Fruit fly (Drosophila melanogaster) whole organism, embryonic: ENCODE measurements around the gene Arp2.

Experiments
- Awh ChIP-seq: fragments of 200-800 bp; sonication (Bioruptor generic); IDR thresholded peaks from 2 replicates; pipeline ENCODE4, ENCODE4 v1.3.6; 2022; ENCODE audit warnings: missing biosample characterization, missing genetic modification characterization
- CG15514 ChIP-seq: fragments of 200-800 bp; sonication (Bioruptor generic); optimal IDR thresholded peaks from 3 replicates; lab custom pipeline; 2017; ENCODE audit warnings: missing biosample characterization, missing genetic modification characterization, mild to moderate bottlenecking, moderate library complexity, missing genetic modification reagents
- CG15696 ChIP-seq: fragments of 200-800 bp; sonication (Bioruptor generic); optimal IDR thresholded peaks from 2 replicates; lab custom pipeline; 2019; ENCODE audit warnings: missing biosample characterization, mild to moderate bottlenecking, missing genetic modification characterization, moderate library complexity
- CG1647 ChIP-seq: fragments of 200-800 bp; sonication (Bioruptor generic); optimal IDR thresholded peaks from 3 replicates; lab custom pipeline; 2016; ENCODE audit warnings: missing biosample characterization, missing genetic modification characterization
- CG17612 ChIP-seq: fragments of 200-800 bp; sonication (Bioruptor generic); IDR thresholded peaks from 2 replicates; pipeline ENCODE4 v1.3.6; 2022; ENCODE audit warnings: missing biosample characterization, missing genetic modification characterization
- CG18619 ChIP-seq: fragments of 200-800 bp; sonication (Bioruptor generic); optimal IDR thresholded peaks from 3 replicates; lab custom pipeline; 2017; ENCODE audit warnings: missing biosample characterization, mild to moderate bottlenecking, missing genetic modification characterization
- CG2202 ChIP-seq: fragments of 200-800 bp; sonication (Bioruptor generic); optimal IDR thresholded peaks from 2 replicates; lab custom pipeline; 2018; ENCODE audit warnings: missing biosample characterization, mild to moderate bottlenecking, missing genetic modification characterization
- CG30020 ChIP-seq: fragments of 200-800 bp; optimal IDR thresholded peaks from 2 replicates; lab custom pipeline; 2019; ENCODE audit warnings: missing biosample characterization, mild to moderate bottlenecking, missing genetic modification characterization, moderate library complexity
- CG31365 ChIP-seq: fragments of 200-800 bp; sonication (Bioruptor generic); optimal IDR thresholded peaks from 2 replicates; lab custom pipeline; 2018; ENCODE audit warnings: missing biosample characterization, mild to moderate bottlenecking, missing genetic modification characterization
- CG32532 ChIP-seq: fragments of 200-800 bp; sonication (Bioruptor generic); IDR thresholded peaks from 2 replicates; pipeline ENCODE4 v1.3.6; 2022; ENCODE audit warnings: missing biosample characterization, missing genetic modification characterization
- CG33557 ChIP-seq: fragments of 200-800 bp; sonication (Bioruptor generic); optimal IDR thresholded peaks from 2 replicates; lab custom pipeline; 2019; ENCODE audit warnings: missing biosample characterization, mild to moderate bottlenecking, missing genetic modification characterization, moderate library complexity
- CG34376 ChIP-seq: fragments of 200-800 bp; sonication (Bioruptor generic); optimal IDR thresholded peaks from 2 replicates; lab custom pipeline; 2018; ENCODE audit warnings: missing biosample characterization, mild to moderate bottlenecking, missing genetic modification characterization
- CG3838 ChIP-seq: fragments of 200-800 bp; sonication (Bioruptor generic); optimal IDR thresholded peaks from 3 replicates; lab custom pipeline; 2016; ENCODE audit warnings: missing biosample characterization, missing genetic modification characterization
- CG6791 ChIP-seq: fragments of 200-800 bp; sonication (Bioruptor generic); IDR thresholded peaks from 3 replicates; pipeline ENCODE4 v1.3.6; 2022; ENCODE audit warnings: missing biosample characterization, missing genetic modification characterization; ENCODE audit not compliant: partially characterized antibody
- CG6813 ChIP-seq: fragments of 200-800 bp; sonication (Bioruptor generic); optimal IDR thresholded peaks from 2 replicates; lab custom pipeline; 2017; ENCODE audit warnings: missing biosample characterization, missing genetic modification characterization, mild to moderate bottlenecking, moderate library complexity, missing genetic modification reagents
- CG7928 ChIP-seq: fragments of 200-800 bp; sonication (Bioruptor generic); optimal IDR thresholded peaks from 2 replicates; lab custom pipeline; 2017; ENCODE audit warnings: missing biosample characterization, mild to moderate bottlenecking, missing genetic modification characterization
- CrebB ChIP-seq: fragments of 200-800 bp; sonication (Bioruptor generic); optimal IDR thresholded peaks from 3 replicates; lab custom pipeline; 2018; ENCODE audit warnings: missing biosample characterization, mild to moderate bottlenecking, missing genetic modification characterization
- D19A ChIP-seq: fragments of 200-800 bp; optimal IDR thresholded peaks from 3 replicates; lab custom pipeline; 2019; ENCODE audit warnings: missing biosample characterization, mild to moderate bottlenecking, missing genetic modification characterization, moderate library complexity
- Hmr ChIP-seq: fragments of 200-800 bp; sonication (Bioruptor generic); optimal IDR thresholded peaks from 3 replicates; lab custom pipeline; 2017; ENCODE audit warnings: mild to moderate bottlenecking, missing biosample characterization, missing genetic modification reagents, missing genetic modification characterization
- Hr78 ChIP-seq, 2 experiments: fragments of 200-800 bp in 1 of 2; fragments of >200 bp in 1 of 2; sonication (Bioruptor generic) in 1 of 2; optimal IDR thresholded peaks; 2 replicates each; lab custom pipeline; 2017 to 2019; ENCODE audit warnings: missing biosample characterization in 2 of 2, missing genetic modification characterization in 2 of 2, mild to moderate bottlenecking in 1 of 2, moderate library complexity in 1 of 2
- Mrtf ChIP-seq: fragments of 200-800 bp; sonication (Bioruptor generic); IDR thresholded peaks from 3 replicates; pipeline ENCODE4 v1.3.6; 2022; ENCODE audit warnings: missing biosample characterization, missing genetic modification characterization
- Ravus ChIP-seq: fragments of 200-800 bp; sonication (Bioruptor generic); IDR thresholded peaks from 2 replicates; pipeline ENCODE4 v1.3.6; 2022; ENCODE audit warnings: missing biosample characterization, missing genetic modification characterization
- Rx ChIP-seq: fragments of 200-800 bp; sonication (Bioruptor generic); IDR thresholded peaks from 2 replicates; pipeline ENCODE4 v1.3.6; 2022; ENCODE audit warnings: missing biosample characterization, missing genetic modification characterization
- Six4 ChIP-seq: fragments of 200-800 bp; sonication (Bioruptor generic); optimal IDR thresholded peaks from 2 replicates; lab custom pipeline; 2016; ENCODE audit warnings: missing biosample characterization, missing genetic modification characterization
- Stat92E ChIP-seq, 3 experiments: fragments of >200 bp in 2 of 3; fragments of 200-800 bp in 1 of 3; sonication (Bioruptor generic) in 1 of 3; optimal IDR thresholded peaks; 2 replicates each; lab custom pipeline; 2017 to 2019; ENCODE audit warnings: missing biosample characterization in 3 of 3, missing genetic modification characterization in 3 of 3, mild to moderate bottlenecking in 1 of 3, moderate library complexity in 1 of 3
- Trl ChIP-seq, 3 experiments: fragments of >200 bp in 2 of 3; fragments of 200-800 bp in 1 of 3; sonication (Bioruptor generic) in 1 of 3; optimal IDR thresholded peaks; 2 replicates in 1 of 3; 3 replicates in 2 of 3; lab custom pipeline; 2016 to 2017; ENCODE audit warnings: missing biosample characterization in 1 of 3, missing genetic modification characterization in 1 of 3
- Xrp1 ChIP-seq: fragments of 200-800 bp; sonication (Bioruptor generic); IDR thresholded peaks from 2 replicates; pipeline ENCODE4 v1.3.6; 2022; ENCODE audit warnings: missing biosample characterization, missing genetic modification characterization
- YL-1 ChIP-seq: fragments of 200-800 bp; sonication (Bioruptor generic); optimal IDR thresholded peaks from 3 replicates; lab custom pipeline; 2017; ENCODE audit warnings: missing biosample characterization, mild to moderate bottlenecking, missing genetic modification characterization
- btn ChIP-seq: fragments of 200-800 bp; sonication (Bioruptor generic); optimal IDR thresholded peaks from 2 replicates; lab custom pipeline; 2016; ENCODE audit warnings: missing biosample characterization, missing genetic modification characterization
- chinmo ChIP-seq: fragments of 200-800 bp; sonication (Bioruptor generic); IDR thresholded peaks from 4 replicates; pipeline ENCODE4 v1.3.6; 2022; ENCODE audit warnings: missing biosample characterization, missing genetic modification characterization; ENCODE audit not compliant: partially characterized antibody
- chn ChIP-seq: fragments of 200-800 bp; sonication (Bioruptor generic); optimal IDR thresholded peaks from 2 replicates; lab custom pipeline; 2016; ENCODE audit warnings: missing biosample characterization, missing genetic modification characterization
- da ChIP-seq: fragments of 200-800 bp; sonication (Bioruptor generic); optimal IDR thresholded peaks from 2 replicates; lab custom pipeline; 2016; ENCODE audit warnings: missing biosample characterization, missing genetic modification characterization
- exex ChIP-seq: fragments of 200-800 bp; sonication (Bioruptor generic); optimal IDR thresholded peaks from 4 replicates; lab custom pipeline; 2018; ENCODE audit warnings: missing biosample characterization, mild to moderate bottlenecking, missing genetic modification characterization, moderate library complexity
- fd3F ChIP-seq: fragments of 200-800 bp; sonication (Bioruptor generic); optimal IDR thresholded peaks from 2 replicates; lab custom pipeline; 2018; ENCODE audit warnings: missing biosample characterization, mild to moderate bottlenecking, missing genetic modification characterization, moderate library complexity
- fd64A ChIP-seq: fragments of 200-800 bp; sonication (Bioruptor generic); optimal IDR thresholded peaks from 3 replicates; lab custom pipeline; 2018; ENCODE audit warnings: missing biosample characterization, mild to moderate bottlenecking, missing genetic modification characterization
- gsb ChIP-seq: fragments of 200-800 bp; sonication (Bioruptor generic); IDR thresholded peaks from 2 replicates; pipeline ENCODE4 v1.3.6; 2022; ENCODE audit warnings: missing biosample characterization, missing genetic modification characterization
- hkb ChIP-seq, 2 experiments: fragments of 200-800 bp in 1 of 2; fragments of >200 bp in 1 of 2; sonication (Bioruptor generic) in 1 of 2; IDR thresholded peaks in 1 of 2; optimal IDR thresholded peaks in 1 of 2; 2 replicates each; pipeline versions ENCODE4 v1.3.6 to Lab custom; 2017 to 2022; ENCODE audit warnings: missing biosample characterization in 1 of 2, missing genetic modification characterization in 1 of 2
- pnt ChIP-seq: fragments of 200-800 bp; sonication (Bioruptor generic); optimal IDR thresholded peaks from 3 replicates; lab custom pipeline; 2016; ENCODE audit warnings: missing biosample characterization, missing genetic modification characterization
- prd ChIP-seq, 3 experiments: fragments of >200 bp in 2 of 3; fragments of 200-800 bp in 1 of 3; sonication (Bioruptor generic) in 1 of 3; optimal IDR thresholded peaks in 2 of 3; IDR thresholded peaks in 1 of 3; 2 replicates in 2 of 3; 3 replicates in 1 of 3; pipeline versions ENCODE4 v1.3.6 to Lab custom; 2017 to 2022; ENCODE audit warnings: missing biosample characterization in 1 of 3, missing genetic modification characterization in 1 of 3
- row ChIP-seq: fragments of 200-800 bp; sonication (Bioruptor generic); IDR thresholded peaks from 3 replicates; pipeline ENCODE4 v1.3.6; 2022; ENCODE audit warnings: missing biosample characterization, missing genetic modification characterization
- schlank ChIP-seq: fragments of 200-800 bp; sonication (Bioruptor generic); optimal IDR thresholded peaks from 2 replicates; lab custom pipeline; 2018; ENCODE audit warnings: missing biosample characterization, mild to moderate bottlenecking, missing genetic modification characterization
- sqz ChIP-seq: fragments of 200-800 bp; sonication (Bioruptor generic); optimal IDR thresholded peaks from 3 replicates; lab custom pipeline; 2018; ENCODE audit warnings: missing biosample characterization, mild to moderate bottlenecking, missing genetic modification characterization
- sug ChIP-seq: fragments of 200-800 bp; optimal IDR thresholded peaks from 2 replicates; lab custom pipeline; 2019; ENCODE audit warnings: missing biosample characterization, mild to moderate bottlenecking, missing genetic modification characterization, moderate library complexity
- tna ChIP-seq: fragments of 200-800 bp; sonication (Bioruptor generic); IDR thresholded peaks from 2 replicates; pipeline ENCODE4 v1.3.6; 2022; ENCODE audit warnings: missing biosample characterization, missing genetic modification characterization; ENCODE audit not compliant: partially characterized antibody
- trem ChIP-seq: fragments of 200-800 bp; optimal IDR thresholded peaks from 3 replicates; lab custom pipeline; 2019; ENCODE audit warnings: missing biosample characterization, mild to moderate bottlenecking, missing genetic modification characterization, moderate library complexity
- vvl ChIP-seq: fragments of 200-800 bp; sonication (Bioruptor generic); IDR thresholded peaks from 2 replicates; pipeline ENCODE4 v1.3.6; 2022; ENCODE audit warnings: missing biosample characterization, missing genetic modification characterization
- wdn ChIP-seq: fragments of 200-800 bp; sonication (Bioruptor generic); IDR thresholded peaks from 2 replicates; pipeline ENCODE4 v1.3.6; 2022; ENCODE audit warnings: missing biosample characterization, missing genetic modification characterization

Gene Arp2

dm6 chrX:16596250-16596793, 42.6 kb upstream of the Arp2 start (continued):
- TF ChIP-seq btn (GFP tag; lab: Kevin White, UChicago) = no peak
- TF ChIP-seq tna = no peak
- TF ChIP-seq CG6813 (GFP tag; lab: Kevin White, UChicago) = no peak
- no peak for TF ChIP-seq CG34376 (GFP tag; lab: Kevin White, UChicago)
- no peak for TF ChIP-seq trem (tag; lab: Kevin White, UChicago)
- TF ChIP-seq Ravus (GFP tag; lab: Robert Waterston, UW) = no peak
- no peak for TF ChIP-seq Six4 (GFP tag; lab: Kevin White, UChicago)
- no peak for TF ChIP-seq CG1647 (GFP tag; lab: Kevin White, UChicago)
- TF ChIP-seq CG15514 = no peak
- TF ChIP-seq Stat92E (GFP tag; optimal IDR thresholded peaks at IDR 0.05; lab: Kevin White, UChicago) = no peak
- TF ChIP-seq Hr78 (GFP tag; optimal IDR thresholded peaks at IDR 0.05; lab: Kevin White, UChicago) = peak in 1 of 2 experiments; percentile 89
- TF ChIP-seq sqz (GFP tag; lab: Kevin White, UChicago) = no peak
- no peak for TF ChIP-seq CG31365
- TF ChIP-seq Awh (GFP tag; lab: Robert Waterston, UW) = 0 out of 2 replicates have a peak, but pooled peaks have one; percentile 17
- no peak for TF ChIP-seq hkb (optimal IDR thresholded peaks at IDR 0.05; lab: Kevin White, UChicago)
- no peak for TF ChIP-seq hkb (GFP tag; IDR thresholded peaks at IDR 0.05; lab: Robert Waterston, UW)
- TF ChIP-seq Hmr (GFP tag; lab: Kevin White, UChicago) = no peak
- peak; percentile 30 for TF ChIP-seq fd64A (GFP tag; lab: Kevin White, UChicago)
- peak; percentile 6 for TF ChIP-seq CG15696
- TF ChIP-seq CG17612 = no peak
- no peak for TF ChIP-seq YL-1 (GFP tag; lab: Kevin White, UChicago)
- no peak for TF ChIP-seq fd3F (GFP tag; lab: Kevin White, UChicago)
- TF ChIP-seq chn (GFP tag; lab: Kevin White, UChicago) = no peak
- TF ChIP-seq wdn (GFP tag; lab: Robert Waterston, UW) = no peak
- TF ChIP-seq D19A (tag; lab: Kevin White, UChicago) = no peak
- TF ChIP-seq CG3838 (GFP tag; lab: Kevin White, UChicago) = no peak
- TF ChIP-seq CG33557 (GFP tag; lab: Kevin White, UChicago) = peak; percentile 28
- TF ChIP-seq, all 482 proteins: peak for 23

- no peak for TF ChIP-seq da (GFP tag; lab: Kevin White, UChicago)
- no peak for TF ChIP-seq prd (optimal IDR thresholded peaks at IDR 0.05; lab: Kevin White, UChicago)
- no peak for TF ChIP-seq prd (GFP tag; IDR thresholded peaks at IDR 0.05; lab: Robert Waterston, UW)
- peak; percentile 24 for TF ChIP-seq sug (tag; lab: Kevin White, UChicago)
- TF ChIP-seq CG15514 = no peak
- TF ChIP-seq Xrp1 (GFP tag; lab: Robert Waterston, UW) = 0 out of 2 replicates have a peak, but pooled peaks have one; percentile 27
- 0 out of 3 replicates have a peak, but pooled peaks have one; percentile 12 for TF ChIP-seq row (GFP tag; lab: Robert Waterston, UW)
- no peak for TF ChIP-seq CG6791
- peak; percentile 54; the same call in 1 of the 2 replicates for TF ChIP-seq vvl (GFP tag; lab: Robert Waterston, UW)
- TF ChIP-seq Mrtf (GFP tag; lab: Robert Waterston, UW) = no peak
- no peak for TF ChIP-seq pnt (GFP tag; lab: Kevin White, UChicago)
- no peak for TF ChIP-seq schlank (tag; lab: Kevin White, UChicago)
- no peak for TF ChIP-seq Rx
- TF ChIP-seq gsb (GFP tag; lab: Robert Waterston, UW) = no peak
- peak; percentile 23; the same call in 1 of the 2 replicates for TF ChIP-seq CG32532 (GFP tag; lab: Robert Waterston, UW)
- TF ChIP-seq CG2202 = no peak
- no peak for TF ChIP-seq CG30020 (tag; lab: Kevin White, UChicago)
- TF ChIP-seq CrebB (tag; lab: Kevin White, UChicago) = no peak
- no peak for TF ChIP-seq CG7928 (GFP tag; lab: Kevin White, UChicago)
- TF ChIP-seq chinmo (GFP tag; lab: Robert Waterston, UW) = 0 out of 4 replicates have a peak, but pooled peaks have one; percentile 38
- TF ChIP-seq Trl (optimal IDR thresholded peaks at IDR 0.05; lab: Kevin White, UChicago) = no peak
- TF ChIP-seq Trl (GFP tag; optimal IDR thresholded peaks at IDR 0.05; lab: Kevin White, UChicago) = no peak
- no peak for TF ChIP-seq CG31365
- peak; percentile 1 for TF ChIP-seq exex (tag; lab: Kevin White, UChicago)
- TF ChIP-seq CG18619 (GFP tag; lab: Kevin White, UChicago) = no peak
Measured at dm6 chrX:16595411-16595810, 41.6 kb upstream of the Arp2 start.
